Fruit fly (Drosophila melanogaster): ENCODE data around the gene Sfp24C1.

DNA sequence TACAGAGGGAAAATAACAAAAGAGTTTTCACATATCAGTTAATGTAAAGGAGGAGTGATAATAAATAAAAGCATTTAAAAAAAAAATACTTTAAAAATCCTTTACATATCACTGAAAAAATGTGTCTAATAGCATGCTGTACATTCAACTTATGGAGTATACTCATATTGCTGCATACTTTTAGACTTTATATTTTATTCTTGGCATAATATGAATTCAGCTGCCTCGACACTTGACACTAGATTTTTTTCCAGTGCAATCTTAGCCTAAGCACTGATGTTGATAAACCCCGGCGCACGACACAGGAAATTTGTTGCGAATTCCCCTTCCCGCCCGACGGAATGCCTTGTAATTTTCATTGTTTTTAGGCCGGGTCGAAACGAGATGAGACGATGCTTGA, 40.0 kb downstream of the Sfp24C1 start:
- TF ChIP-seq Vsx2 (GFP tag; optimal IDR thresholded peaks at IDR 0.05; ENCODE audit: partially characterized antibody) (no peak), Hr83 (GFP tag; optimal IDR thresholded peaks at IDR 0.05; ENCODE audit: poor library complexity, severe bottlenecking) (no peak), h (GFP tag; optimal IDR thresholded peaks at IDR 0.05) (no peak), Abd-B (GFP tag; optimal IDR thresholded peaks at IDR 0.05) (no peak), dsf (GFP tag; optimal IDR thresholded peaks at IDR 0.05; ENCODE audit: borderline replicate concordance) (no peak), usp (GFP tag; optimal IDR thresholded peaks at IDR 0.05) (no peak), dl (GFP tag; optimal IDR thresholded peaks at IDR 0.05; ENCODE audit: insufficient read depth in 1 of 2, partially characterized antibody in 2 of 2) (no peak), Dif (GFP tag; optimal IDR thresholded peaks at IDR 0.05; ENCODE audit: partially characterized antibody) (no peak), rgr (GFP tag; optimal IDR thresholded peaks at IDR 0.05) (no peak), Jra (GFP tag; optimal IDR thresholded peaks at IDR 0.05) (no peak), sage (GFP tag; optimal IDR thresholded peaks at IDR 0.05) (no peak), GATAd (GFP tag; optimal IDR thresholded peaks at IDR 0.05) (no peak), sv (GFP tag; optimal IDR thresholded peaks at IDR 0.05) (no peak)

All from whole organism, wandering third instar larva.